Fruit fly (Drosophila melanogaster) whole organism, pupa: ENCODE measurements around the gene CG14926.

Experiments
- CG12605 ChIP-seq: fragments of 200-800 bp; sonication (Bioruptor generic); IDR thresholded peaks from 2 replicates; pipeline ENCODE4 v1.3.6; 2022; ENCODE audit warnings: missing biosample characterization, missing genetic modification characterization
- CG13204 ChIP-seq: fragments of 200-800 bp; sonication (Bioruptor generic); optimal IDR thresholded peaks from 2 replicates; lab custom pipeline; 2018; ENCODE audit warnings: missing biosample characterization, mild to moderate bottlenecking, missing genetic modification characterization, moderate library complexity
- CG17806 ChIP-seq: fragments of 200-800 bp; sonication (Bioruptor generic); optimal IDR thresholded peaks from 2 replicates; lab custom pipeline; 2018; ENCODE audit warnings: missing biosample characterization, mild to moderate bottlenecking, missing genetic modification characterization, moderate library complexity
- CG32121 ChIP-seq: fragments of 200-800 bp; sonication (Bioruptor generic); IDR thresholded peaks from 2 replicates; pipeline ENCODE4 v1.3.6; 2022; ENCODE audit warnings: missing biosample characterization, missing genetic modification characterization
- CG34367 ChIP-seq: fragments of 200-800 bp; sonication (Bioruptor generic); optimal IDR thresholded peaks from 2 replicates; lab custom pipeline; 2018; ENCODE audit warnings: missing biosample characterization, mild to moderate bottlenecking, missing genetic modification characterization
- CG4496 ChIP-seq: fragments of 200-800 bp; sonication (Bioruptor generic); IDR thresholded peaks from 3 replicates; pipeline ENCODE4 v1.3.6; 2022; ENCODE audit warnings: missing biosample characterization, missing genetic modification characterization
- CG9948 ChIP-seq: fragments of 200-800 bp; sonication (Bioruptor generic); optimal IDR thresholded peaks from 2 replicates; lab custom pipeline; 2018; ENCODE audit warnings: missing biosample characterization, mild to moderate bottlenecking, missing genetic modification characterization, moderate library complexity
- Pif1A ChIP-seq: fragments of 200-800 bp; sonication (Bioruptor generic); optimal IDR thresholded peaks from 3 replicates; lab custom pipeline; 2016; ENCODE audit warnings: missing biosample characterization, missing genetic modification characterization
- Pif1B ChIP-seq: fragments of 200-800 bp; sonication (Bioruptor generic); optimal IDR thresholded peaks from 3 replicates; lab custom pipeline; 2016; ENCODE audit warnings: missing biosample characterization, missing genetic modification characterization
- Snoo ChIP-seq: fragments of 200-800 bp; sonication (Bioruptor generic); optimal IDR thresholded peaks from 3 replicates; lab custom pipeline; 2017; ENCODE audit warnings: missing biosample characterization, mild to moderate bottlenecking, missing genetic modification characterization, inconsistent platforms

dm6 chr2L:11343935-11344334 is 817 bp upstream of the CG14926 start:
- TF ChIP-seq Snoo (tag; lab: Kevin White, UChicago): no peak
- TF ChIP-seq Pif1B (GFP tag; lab: Kevin White, UChicago): no peak
- TF ChIP-seq CG13204: no peak
- TF ChIP-seq CG4496 (GFP tag; lab: Robert Waterston, UW): no peak
- no peak for TF ChIP-seq CG12605 (GFP tag; lab: Robert Waterston, UW)
- no peak for TF ChIP-seq CG32121
- TF ChIP-seq Pif1A: no peak
- TF ChIP-seq CG34367 (tag; lab: Kevin White, UChicago): no peak
- TF ChIP-seq CG9948: no peak
- TF ChIP-seq CG17806: no peak
